Worm (Caenorhabditis elegans) whole organism, L1 larva: Measurements from ENCODE around the gene F14F7.4.

Experiments
- C04F5.9 ChIP-seq: sonication (generic microtip); optimal IDR thresholded peaks from 2 replicates; lab custom pipeline; 2016; ENCODE audit warnings: missing genetic modification characterization, missing compliant biosample characterization
- C16A3.4 ChIP-seq: fragments of 150-350 bp; optimal IDR thresholded peaks from 2 replicates; lab custom pipeline; 2014; ENCODE audit warnings: missing biosample characterization, missing genetic modification characterization
- aha-1 ChIP-seq: fragments of 150-350 bp; optimal IDR thresholded peaks from 2 replicates; lab custom pipeline; 2014; ENCODE audit warnings: missing biosample characterization, missing genetic modification characterization
- alr-1 ChIP-seq: fragments of 200-800 bp; sonication (Bioruptor generic); optimal IDR thresholded peaks from 2 replicates; lab custom pipeline; 2018; ENCODE audit warnings: borderline replicate concordance, mild to moderate bottlenecking, missing genetic modification characterization, missing compliant biosample characterization
- ama-1 ChIP-seq: fragments of 150-350 bp; optimal IDR thresholded peaks from 2 replicates; lab custom pipeline; 2014
- blmp-1 ChIP-seq: fragments of 150-350 bp; optimal IDR thresholded peaks from 2 replicates; lab custom pipeline; 2014; ENCODE audit warnings: missing biosample characterization, missing genetic modification characterization
- ceh-63 ChIP-seq: fragments of 200-800 bp; sonication (Bioruptor generic); optimal IDR thresholded peaks from 2 replicates; lab custom pipeline; 2018; ENCODE audit warnings: mild to moderate bottlenecking, missing genetic modification characterization, missing compliant biosample characterization
- ceh-82 ChIP-seq, 3 experiments: fragments of 150-350 bp in 1 of 3; sonication (generic microtip) in 2 of 3; optimal IDR thresholded peaks; 2 replicates each; lab custom pipeline; 2014 to 2017; ENCODE audit warnings: missing biosample characterization in 3 of 3, missing genetic modification characterization in 3 of 3
- dpl-1 ChIP-seq, 3 experiments: fragments of 150-350 bp in 2 of 3; sonication (generic microtip) in 1 of 3; optimal IDR thresholded peaks; 2 replicates each; lab custom pipeline; 2014 to 2017; ENCODE audit warnings: missing biosample characterization in 3 of 3, missing genetic modification characterization in 3 of 3, missing genetic modification reagents in 3 of 3
- efl-1 ChIP-seq, 4 experiments: fragments of 150-350 bp; optimal IDR thresholded peaks in 3 of 4; peaks in 1 of 4; 1 replicate in 1 of 4; 2 replicates in 3 of 4; lab custom pipeline; 2014; ENCODE audit warnings: missing biosample characterization in 2 of 4, missing genetic modification characterization in 2 of 4, missing genetic modification reagents in 2 of 4
- efl-3 ChIP-seq: fragments of 200-800 bp; sonication (Bioruptor generic); optimal IDR thresholded peaks from 2 replicates; lab custom pipeline; 2018; ENCODE audit warnings: mild to moderate bottlenecking, missing genetic modification characterization, missing compliant biosample characterization
- egl-13 ChIP-seq: sonication (generic microtip); optimal IDR thresholded peaks from 2 replicates; lab custom pipeline; 2016; ENCODE audit warnings: missing genotype, missing genetic modification reagents, missing genetic modification characterization, missing compliant biosample characterization
- fkh-10 ChIP-seq: sonication (generic microtip); optimal IDR thresholded peaks from 2 replicates; lab custom pipeline; 2017; ENCODE audit warnings: missing biosample characterization, missing genetic modification reagents, missing genetic modification characterization
- fkh-8 ChIP-seq: sonication (generic microtip); optimal IDR thresholded peaks from 2 replicates; lab custom pipeline; 2016; ENCODE audit warnings: mild to moderate bottlenecking, missing genetic modification characterization, missing compliant biosample characterization
- fos-1 ChIP-seq: fragments of 150-350 bp; optimal IDR thresholded peaks from 2 replicates; lab custom pipeline; 2014; ENCODE audit warnings: missing biosample characterization, missing genetic modification characterization
- grh-1 ChIP-seq: fragments of 200-800 bp; sonication (Bioruptor generic); IDR thresholded peaks from 2 replicates; pipeline ENCODE4 v1.3.6; 2022; ENCODE audit warnings: missing genetic modification reagents, missing genetic modification characterization, missing compliant biosample characterization
- hlh-17 ChIP-seq: fragments of 200-800 bp; sonication (Bioruptor generic); optimal IDR thresholded peaks from 2 replicates; lab custom pipeline; 2018; ENCODE audit warnings: missing genetic modification characterization, mild to moderate bottlenecking, missing compliant biosample characterization, moderate library complexity, borderline replicate concordance
- hlh-4 ChIP-seq: sonication (generic microtip); optimal IDR thresholded peaks from 2 replicates; lab custom pipeline; 2016; ENCODE audit warnings: mild to moderate bottlenecking, missing genetic modification characterization, missing compliant biosample characterization
- irx-1 ChIP-seq: sonication (generic microtip); optimal IDR thresholded peaks from 2 replicates; lab custom pipeline; 2016; ENCODE audit warnings: missing genetic modification characterization, missing compliant biosample characterization
- lin-13 ChIP-seq: fragments of 150-350 bp; optimal IDR thresholded peaks from 2 replicates; lab custom pipeline; 2014; ENCODE audit warnings: missing biosample characterization, missing genetic modification reagents, missing genetic modification characterization
- lin-14 ChIP-seq: fragments of 200-800 bp; sonication (Bioruptor generic); optimal IDR thresholded peaks from 2 replicates; lab custom pipeline; 2018; ENCODE audit warnings: mild to moderate bottlenecking, missing genetic modification characterization, moderate library complexity, missing compliant biosample characterization
- lin-35 ChIP-seq, 2 experiments: fragments of 150-350 bp; optimal IDR thresholded peaks; 2 replicates each; lab custom pipeline; 2014; ENCODE audit warnings: missing biosample characterization in 2 of 2, missing genetic modification characterization in 2 of 2, missing genetic modification reagents in 2 of 2
- lsy-2 ChIP-seq, 2 experiments: fragments of 150-350 bp; optimal IDR thresholded peaks; 2 replicates each; lab custom pipeline; 2014; ENCODE audit warnings: missing biosample characterization in 2 of 2, missing genetic modification characterization in 2 of 2
- mdl-1 ChIP-seq, 2 experiments: fragments of 150-350 bp; optimal IDR thresholded peaks; 2 replicates each; lab custom pipeline; 2014 to 2017; ENCODE audit warnings: missing biosample characterization in 2 of 2, missing genetic modification characterization in 2 of 2, inconsistent platforms in 1 of 2
- mef-2 ChIP-seq: fragments of 150-350 bp; optimal IDR thresholded peaks from 2 replicates; lab custom pipeline; 2014; ENCODE audit warnings: missing biosample characterization, missing genetic modification characterization
- mep-1 ChIP-seq: fragments of 150-350 bp; optimal IDR thresholded peaks from 2 replicates; lab custom pipeline; 2014; ENCODE audit warnings: missing biosample characterization, missing genetic modification characterization
- nhr-19 ChIP-seq: fragments of 200-800 bp; sonication (Bioruptor generic); conservative IDR thresholded peaks from 2 replicates; pipeline ENCODE4 v1.3.6; 2022; ENCODE audit warnings: missing genetic modification characterization, missing compliant biosample characterization
- nhr-47 ChIP-seq: sonication (generic microtip); optimal IDR thresholded peaks from 2 replicates; lab custom pipeline; 2016; ENCODE audit warnings: mild to moderate bottlenecking, missing genetic modification characterization, moderate library complexity, missing compliant biosample characterization
- nhr-71 ChIP-seq: sonication (generic microtip); optimal IDR thresholded peaks from 2 replicates; lab custom pipeline; 2016; ENCODE audit warnings: mild to moderate bottlenecking, missing genetic modification characterization, moderate library complexity, missing compliant biosample characterization
- nhr-77 ChIP-seq: fragments of 150-350 bp; optimal IDR thresholded peaks from 2 replicates; lab custom pipeline; 2014; ENCODE audit warnings: missing biosample characterization, missing genetic modification characterization
- nhr-85 ChIP-seq: sonication (generic microtip); peaks from one replicate; lab custom pipeline; 2016; ENCODE audit warnings: missing genetic modification characterization, inconsistent platforms, missing compliant biosample characterization
- nhr-90 ChIP-seq: sonication (generic microtip); optimal IDR thresholded peaks from 2 replicates; lab custom pipeline; 2016; ENCODE audit warnings: mild to moderate bottlenecking, missing genetic modification characterization, missing compliant biosample characterization; ENCODE audit not compliant: poor library complexity
- pax-3 ChIP-seq: fragments of 200-800 bp; sonication (Bioruptor generic); optimal IDR thresholded peaks from 2 replicates; lab custom pipeline; 2018; ENCODE audit warnings: mild to moderate bottlenecking, missing genetic modification characterization, moderate library complexity, missing compliant biosample characterization
- skn-1 ChIP-seq: fragments of 150-350 bp; optimal IDR thresholded peaks from 2 replicates; lab custom pipeline; 2014; ENCODE audit warnings: missing biosample characterization, missing genetic modification characterization
- snpc-4 ChIP-seq: fragments of 150-350 bp; optimal IDR thresholded peaks from 2 replicates; lab custom pipeline; 2014; ENCODE audit warnings: missing biosample characterization, missing genetic modification characterization
- snu-23 ChIP-seq: sonication (generic microtip); optimal IDR thresholded peaks from 2 replicates; lab custom pipeline; 2016; ENCODE audit warnings: missing genetic modification characterization, missing compliant biosample characterization
- sox-4 ChIP-seq: sonication (generic microtip); optimal IDR thresholded peaks from 2 replicates; lab custom pipeline; 2016; ENCODE audit warnings: missing genetic modification characterization, missing compliant biosample characterization
- swsn-7 ChIP-seq: sonication (generic microtip); optimal IDR thresholded peaks from 2 replicates; lab custom pipeline; 2016; ENCODE audit warnings: missing genetic modification characterization, missing compliant biosample characterization
- unc-130 ChIP-seq: fragments of 150-350 bp; optimal IDR thresholded peaks from 2 replicates; lab custom pipeline; 2017; ENCODE audit warnings: missing biosample characterization, missing genetic modification characterization, inconsistent platforms
- unc-62 ChIP-seq: fragments of 150-350 bp; optimal IDR thresholded peaks from 2 replicates; lab custom pipeline; 2014; ENCODE audit warnings: missing biosample characterization, missing genetic modification reagents, missing genetic modification characterization
- vab-15 ChIP-seq: sonication (generic microtip); optimal IDR thresholded peaks from 2 replicates; lab custom pipeline; 2017; ENCODE audit warnings: missing genotype, mild to moderate bottlenecking, missing genetic modification characterization, missing compliant biosample characterization
- xbp-1 ChIP-seq: sonication (generic microtip); optimal IDR thresholded peaks from 2 replicates; lab custom pipeline; 2016; ENCODE audit warnings: missing genetic modification characterization, missing compliant biosample characterization
- zip-4 ChIP-seq: fragments of 200-800 bp; sonication (Bioruptor generic); optimal IDR thresholded peaks from 2 replicates; lab custom pipeline; 2018; ENCODE audit warnings: mild to moderate bottlenecking, missing genetic modification characterization, moderate library complexity, missing compliant biosample characterization
- ztf-11 ChIP-seq, 2 experiments: sonication (generic microtip); optimal IDR thresholded peaks; 2 replicates each; lab custom pipeline; 2016 to 2017; ENCODE audit warnings: missing genetic modification characterization in 2 of 2, missing biosample characterization in 1 of 2, missing compliant biosample characterization in 1 of 2

Gene F14F7.4

ce11 chrIII:13029608-13030007 lies at the start of gene F14F7.4:
F14F7.4 (minus strand) TSS chrIII:13029708.
- no peak for TF ChIP-seq unc-130 (tag; lab: Kevin White, UChicago)
- no peak for TF ChIP-seq aha-1 (tag; lab: Kevin White, UChicago)
- no peak for TF ChIP-seq grh-1 (GFP tag; lab: Robert Waterston, UW)
- no peak for TF ChIP-seq ztf-11 (tag; optimal IDR thresholded peaks at IDR 0.05; lab: Kevin White, UChicago)

DNA sequence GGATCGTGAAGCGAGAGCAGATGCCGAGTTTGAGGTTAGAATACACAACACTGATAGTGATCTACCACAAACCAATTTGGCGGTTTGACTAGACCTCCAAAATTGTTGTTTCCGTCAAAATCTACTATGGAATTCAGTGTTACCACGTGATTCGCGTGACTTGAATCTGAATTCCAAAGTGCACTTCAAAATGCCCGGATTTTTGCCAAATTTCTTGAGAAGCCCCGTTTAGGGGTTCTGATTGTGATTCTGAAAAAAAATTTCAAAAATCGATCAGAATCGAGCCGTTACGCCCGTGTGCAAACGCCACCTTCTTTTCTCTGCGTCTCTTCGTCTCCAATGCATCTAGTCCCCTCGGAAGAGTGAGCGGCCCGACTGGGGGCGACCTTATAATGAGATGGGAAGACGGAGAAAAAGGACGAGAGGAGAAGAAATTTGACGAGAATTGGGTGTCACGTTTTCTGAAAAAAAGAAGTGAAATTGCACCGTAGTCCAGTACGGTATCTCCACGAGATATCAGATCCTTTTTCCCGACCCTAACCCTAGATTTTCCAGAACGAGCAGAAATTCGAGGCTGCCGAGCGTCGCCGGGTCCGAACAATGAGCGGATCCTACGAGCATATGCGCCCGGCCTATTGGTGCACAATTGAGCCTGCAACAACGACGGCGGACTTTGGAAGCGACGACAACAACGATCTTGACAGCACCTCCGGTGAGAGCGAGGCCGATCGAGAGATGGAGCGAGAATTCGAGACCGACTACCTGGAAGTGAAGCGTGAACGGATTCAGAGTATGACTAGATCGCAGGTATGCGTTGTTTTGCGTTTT lies 42.1 kb upstream of the F14F7.4 start:
- TF ChIP-seq swsn-7 (tag; lab: Kevin White, UChicago) (peak; percentile 10), mep-1 (tag; lab: Kevin White, UChicago) (peak; percentile 13), lin-14 (GFP tag; lab: Kevin White, UChicago) (peak; percentile 45), efl-1 (optimal IDR thresholded peaks at IDR 0.05; lab: Kevin White, UChicago) (no peak), efl-1 (GFP tag; optimal IDR thresholded peaks at IDR 0.05 in 1 of 2; lab: Kevin White, UChicago) (peak in 1 of 2 experiments; percentile 94), nhr-19 (GFP tag; lab: Robert Waterston, UW) (0 out of 2 replicates have a peak, but pooled peaks have one; percentile 6), ama-1 (lab: Kevin White, UChicago) (peak; percentile 65), nhr-47 (tag; lab: Kevin White, UChicago) (peak; percentile 42), blmp-1 (tag; lab: Kevin White, UChicago) (peak; percentile 38), nhr-90 (tag; lab: Kevin White, UChicago) (no peak), egl-13 (tag; lab: Kevin White, UChicago) (no peak), lsy-2 (tag; optimal IDR thresholded peaks at IDR 0.05; lab: Kevin White, UChicago) (peak in 1 of 2 experiments; percentile 62), lin-13 (peak; percentile 29), snu-23 (GFP tag; lab: Kevin White, UChicago) (peak; percentile 31), xbp-1 (tag; lab: Kevin White, UChicago) (peak; percentile 6), pax-3 (tag; lab: Kevin White, UChicago) (no peak), nhr-71 (peak; percentile 50), nhr-77 (tag; lab: Kevin White, UChicago) (no peak), fos-1 (peak; percentile 13), fkh-8 (tag; lab: Kevin White, UChicago) (no peak), lin-35 (GFP tag; optimal IDR thresholded peaks at IDR 0.05; lab: Kevin White, UChicago) (peak in 1 of 2 experiments; percentile 29), nhr-85 (tag; lab: Kevin White, UChicago) (peak; percentile 75), C16A3.4 (peak; percentile 21)
- TF ChIP-seq, all 84 proteins: peak for 17

DNA sequence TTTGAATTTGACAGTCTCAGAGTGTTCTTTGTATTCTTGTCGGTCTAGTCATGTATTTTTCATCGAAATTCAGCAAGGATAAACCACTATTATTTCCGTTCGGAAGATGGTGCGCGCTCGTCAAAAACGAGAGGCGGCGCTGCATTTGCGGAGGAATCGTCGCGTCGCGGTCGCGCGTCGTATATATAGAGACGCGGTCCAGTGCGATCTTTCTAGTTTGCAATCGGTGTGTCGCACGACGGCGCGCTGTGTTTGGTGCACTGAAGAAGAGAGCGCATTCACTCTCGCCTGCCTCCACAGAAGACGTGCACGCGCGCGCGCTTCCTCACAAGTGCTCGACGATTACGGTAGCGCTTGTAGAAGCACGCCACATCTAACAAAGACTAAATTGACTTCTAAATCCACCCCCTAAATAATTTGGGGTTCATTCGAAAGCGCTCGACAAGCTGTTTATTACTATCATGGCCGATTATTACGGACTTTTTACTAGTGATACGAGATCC lies 41.1 kb upstream of the F14F7.4 start, which contains the start of gene Y39E4B.6:
Gene Y39E4B.6, plus strand, starts transcription at position 209 of the 503 bp plus-strand sequence.
- peak; percentile 28 for TF ChIP-seq efl-3 (GFP tag; lab: Kevin White, UChicago)
- peak; percentile 80 for TF ChIP-seq skn-1 (tag; lab: Kevin White, UChicago)
- peak; percentile 94 for TF ChIP-seq nhr-19 (GFP tag; lab: Robert Waterston, UW)
- peak; percentile 80 for TF ChIP-seq mef-2 (tag; lab: Kevin White, UChicago)
- peak; percentile 81 for TF ChIP-seq snpc-4 (tag; lab: Kevin White, UChicago)
- peak; percentile 63 for TF ChIP-seq ceh-63 (GFP tag; lab: Kevin White, UChicago)
- peak; percentile 77 to 81 (median 79) for TF ChIP-seq dpl-1 (GFP tag; optimal IDR thresholded peaks at IDR 0.05; lab: Kevin White, UChicago)
- peak; percentile 96 for TF ChIP-seq ama-1 (lab: Kevin White, UChicago)
- peak in 1 of 2 experiments; percentile 89 for TF ChIP-seq ztf-11 (tag; optimal IDR thresholded peaks at IDR 0.05; lab: Kevin White, UChicago)
- TF ChIP-seq fos-1, result peak; percentile 95
- TF ChIP-seq alr-1 (tag; lab: Kevin White, UChicago), result no peak
- TF ChIP-seq mdl-1 (tag; optimal IDR thresholded peaks at IDR 0.05; lab: Kevin White, UChicago), result peak in 1 of 2 experiments; percentile 88
- TF ChIP-seq sox-4 (tag; lab: Kevin White, UChicago), result peak; percentile 88
- peak; percentile 98 for TF ChIP-seq fkh-10 (GFP tag; lab: Kevin White, UChicago)
- TF ChIP-seq unc-62 (GFP tag; lab: Kevin White, UChicago), result no peak
- no peak for TF ChIP-seq hlh-17 (GFP tag; lab: Kevin White, UChicago)
- TF ChIP-seq lsy-2 (tag; optimal IDR thresholded peaks at IDR 0.05; lab: Kevin White, UChicago), result peak; percentile 92 to 96
- no peak for TF ChIP-seq hlh-4 (tag; lab: Kevin White, UChicago)
- peak; percentile 99 for TF ChIP-seq nhr-47 (tag; lab: Kevin White, UChicago)
- TF ChIP-seq zip-4 (GFP tag; lab: Kevin White, UChicago), result peak; percentile 92
- peak; percentile 72 for TF ChIP-seq aha-1 (tag; lab: Kevin White, UChicago)
- peak; percentile 84 to 87 for TF ChIP-seq efl-1 (optimal IDR thresholded peaks at IDR 0.05; lab: Kevin White, UChicago)
- TF ChIP-seq efl-1 (GFP tag; optimal IDR thresholded peaks at IDR 0.05 in 1 of 2; lab: Kevin White, UChicago), result peak; percentile 69 to 97
- peak; percentile 88 for TF ChIP-seq C04F5.9 (tag; lab: Kevin White, UChicago)
- TF ChIP-seq ceh-82 (tag; optimal IDR thresholded peaks at IDR 0.05; lab: Kevin White, UChicago), result peak; percentile 96 to 99 (median 98)
- peak; percentile 94 for TF ChIP-seq irx-1
- TF ChIP-seq vab-15, result peak; percentile 92
- TF ChIP-seq xbp-1 (tag; lab: Kevin White, UChicago), result peak; percentile 97
